Worm (Caenorhabditis elegans) whole organism, L4/young adult: ENCODE measurements around the gene K05G3.2.
"Not testable (repeated sequence)": the region's sequence is repeated elsewhere in the genome, so short reads cannot be mapped to it uniquely, and the experiment has no call there.

Source experiments
- W03F9.2 ChIP-seq: fragments of 150-350 bp; optimal IDR thresholded peaks from 2 replicates; lab custom pipeline; 2014; ENCODE audit warnings: missing biosample characterization, missing genetic modification characterization
- dao-5 ChIP-seq: sonication (generic microtip); optimal IDR thresholded peaks from 2 replicates; lab custom pipeline; 2016; ENCODE audit warnings: missing genotype, missing genetic modification characterization, moderate library complexity, missing compliant biosample characterization
- him-1 ChIP-seq: sonication (generic microtip); optimal IDR thresholded peaks from 2 replicates; lab custom pipeline; 2016; ENCODE audit warnings: missing genotype, missing genetic modification reagents, missing genetic modification characterization, missing compliant biosample characterization

Gene K05G3.2

DNA sequence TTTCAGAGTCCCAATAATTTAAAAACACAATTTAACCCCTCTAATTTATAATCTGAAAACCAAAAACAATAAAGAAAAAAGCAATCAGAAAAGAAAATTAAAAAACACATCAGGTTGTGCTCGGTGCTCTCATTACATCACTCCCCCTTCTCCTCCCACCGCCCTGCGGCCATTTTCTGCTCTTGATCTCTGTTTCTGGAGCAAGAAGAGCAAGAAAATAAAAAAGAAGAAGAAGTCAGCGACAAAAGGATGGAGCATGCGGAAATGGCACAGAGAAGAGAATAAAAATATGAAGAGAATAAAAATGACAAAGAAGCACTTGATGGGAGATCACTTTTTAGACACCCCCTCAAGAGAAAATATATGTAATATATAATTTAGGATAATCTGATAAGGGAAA lies 10.0 kb upstream of the K05G3.2 start:
- TF ChIP-seq him-1 (no peak), W03F9.2 (tag; lab: Kevin White, UChicago) (peak; percentile 4)

- TF ChIP-seq him-1 (no peak), W03F9.2 (tag; lab: Kevin White, UChicago) (no peak), dao-5 (tag; lab: Kevin White, UChicago) (no peak)
Measured at ce11 chrX:16485322-16485721, 9.4 kb upstream of the K05G3.2 start.

ce11 chrX:16487068-16487658 lies 7.6 kb upstream of the K05G3.2 start, which contains the start of gene cah-3:
Gene cah-3 (plus strand): TSS chrX:16487481.
- TF ChIP-seq W03F9.2 (tag; lab: Kevin White, UChicago) (no peak), him-1 (no peak), dao-5 (tag; lab: Kevin White, UChicago) (no peak)

DNA sequence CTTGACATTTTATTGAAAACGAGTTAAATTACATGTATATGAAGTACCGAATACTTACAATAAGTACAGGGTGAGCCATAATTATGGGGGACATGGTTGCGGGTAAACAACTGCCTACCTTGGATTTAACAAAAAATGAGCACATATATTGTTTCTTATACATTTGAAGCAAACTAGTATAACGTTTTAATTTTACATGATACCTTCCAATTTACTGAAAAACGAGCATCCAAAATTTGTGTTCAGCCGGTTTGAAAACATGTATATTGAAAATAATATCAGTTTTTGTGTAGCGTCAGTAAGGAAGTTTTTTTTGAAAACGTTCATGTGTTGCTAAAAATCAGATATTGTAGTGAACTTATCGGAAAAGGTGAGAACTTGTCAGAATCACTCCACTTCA lies 4.0 kb upstream of the K05G3.2 start:
- TF ChIP-seq W03F9.2 (tag; lab: Kevin White, UChicago) (no peak), him-1 (no peak), dao-5 (tag; lab: Kevin White, UChicago) (no peak)

- TF ChIP-seq W03F9.2 (tag; lab: Kevin White, UChicago), result no peak
- no peak for TF ChIP-seq dao-5 (tag; lab: Kevin White, UChicago)
- no peak for TF ChIP-seq him-1
Measured at ce11 chrX:16501032-16501431, 6.3 kb downstream of the K05G3.2 start, which contains the start of gene K05G3.1. Gene K05G3.1 (plus strand): TSS chrX:16501332.

ce11 chrX:16502997-16503396 lies 8.3 kb downstream of the K05G3.2 start:
- TF ChIP-seq W03F9.2 (tag; lab: Kevin White, UChicago) (no peak), him-1 (no peak), dao-5 (tag; lab: Kevin White, UChicago) (no peak)

- no peak for TF ChIP-seq dao-5 (tag; lab: Kevin White, UChicago)
- TF ChIP-seq W03F9.2 (tag; lab: Kevin White, UChicago), result no peak
- no peak for TF ChIP-seq him-1
Measured at ce11 chrX:16505348-16505747, 10.6 kb downstream of the K05G3.2 start, which contains the start of gene T25D1.3. Gene T25D1.3 (plus strand): TSS chrX:16505648.

DNA sequence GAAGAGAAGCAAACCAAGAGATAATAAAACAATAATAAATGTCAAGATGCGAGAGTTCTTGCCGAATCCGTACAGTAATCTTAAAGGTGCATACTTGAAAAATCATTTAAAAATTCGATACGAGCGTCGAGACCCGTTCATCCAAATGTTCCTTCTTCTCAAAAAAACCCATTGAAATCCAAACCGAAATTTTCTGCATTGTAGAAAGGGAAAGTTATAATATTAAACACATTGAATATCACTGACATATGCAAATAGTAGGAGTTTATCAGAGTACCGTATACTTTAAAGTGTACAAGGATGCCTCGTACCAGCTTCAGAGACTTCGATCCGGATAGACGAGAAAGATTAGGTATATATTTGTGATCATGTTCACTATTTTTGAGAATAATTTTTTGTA lies 20.5 kb downstream of the K05G3.2 start, which contains the start of gene T25D1.2:
TSS of gene T25D1.2 (plus strand) at position 301 of the 400 bp plus-strand sequence.
- TF ChIP-seq dao-5 (tag; lab: Kevin White, UChicago); W03F9.2 (tag; lab: Kevin White, UChicago); him-1: not testable (repeated sequence)

ce11 chrX:16518771-16519170 lies 24.0 kb downstream of the K05G3.2 start:
- TF ChIP-seq him-1 (no peak), W03F9.2 (tag; lab: Kevin White, UChicago) (no peak), dao-5 (tag; lab: Kevin White, UChicago) (no peak)

ce11 chrX:16519517-16519916 lies 24.8 kb downstream of the K05G3.2 start, which contains the start of gene T25D1.1:
Gene T25D1.1 (plus strand): TSS chrX:16519817.
- TF ChIP-seq dao-5 (tag; lab: Kevin White, UChicago) (no peak), him-1 (no peak), W03F9.2 (tag; lab: Kevin White, UChicago) (no peak)

DNA sequence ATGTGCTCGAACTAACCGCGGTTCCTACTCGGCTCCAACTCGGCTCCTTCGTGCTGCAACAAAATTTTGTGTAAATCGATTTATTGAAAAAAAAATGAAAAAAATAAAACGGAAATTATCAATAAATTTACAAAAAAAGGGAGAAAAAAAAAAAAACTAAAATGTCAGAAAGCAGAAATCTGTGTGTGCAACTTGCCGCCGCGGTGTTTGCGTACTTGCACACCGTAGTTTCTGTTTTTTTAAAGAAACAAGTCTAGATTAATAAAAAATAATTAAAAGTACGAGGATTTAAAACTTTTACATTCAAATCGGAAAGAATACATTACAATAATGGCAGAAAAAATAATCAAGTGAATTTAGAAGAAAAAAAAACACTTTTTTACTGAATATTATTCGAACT lies 27.0 kb downstream of the K05G3.2 start:
- TF ChIP-seq dao-5 (tag; lab: Kevin White, UChicago) (no peak), W03F9.2 (tag; lab: Kevin White, UChicago) (no peak), him-1 (no peak)

- TF ChIP-seq him-1 (no peak), dao-5 (tag; lab: Kevin White, UChicago) (no peak), W03F9.2 (tag; lab: Kevin White, UChicago) (no peak)
Measured at ce11 chrX:16524310-16524709, 29.6 kb downstream of the K05G3.2 start.

DNA sequence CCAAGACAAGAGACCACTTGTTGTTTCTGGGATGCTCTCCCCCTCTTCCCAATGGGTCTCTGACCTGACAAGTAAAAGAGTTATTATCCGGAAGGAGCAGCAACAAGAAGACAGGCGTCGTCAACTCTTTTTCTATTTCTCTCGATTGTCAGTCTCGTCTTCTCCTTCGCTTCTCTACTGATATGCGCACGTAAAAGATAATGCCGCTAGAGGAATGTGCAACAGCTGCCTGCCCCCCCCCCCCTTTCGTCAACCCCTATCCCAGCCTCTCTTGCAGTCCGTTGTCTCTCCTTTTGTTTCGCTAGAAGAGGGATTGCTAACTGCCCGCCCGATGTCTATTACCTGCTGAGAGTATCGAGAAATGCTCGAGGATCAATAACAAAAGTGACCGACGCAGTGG lies 30.9 kb downstream of the K05G3.2 start:
- no peak for TF ChIP-seq W03F9.2 (tag; lab: Kevin White, UChicago)
- no peak for TF ChIP-seq him-1
- no peak for TF ChIP-seq dao-5 (tag; lab: Kevin White, UChicago)

DNA sequence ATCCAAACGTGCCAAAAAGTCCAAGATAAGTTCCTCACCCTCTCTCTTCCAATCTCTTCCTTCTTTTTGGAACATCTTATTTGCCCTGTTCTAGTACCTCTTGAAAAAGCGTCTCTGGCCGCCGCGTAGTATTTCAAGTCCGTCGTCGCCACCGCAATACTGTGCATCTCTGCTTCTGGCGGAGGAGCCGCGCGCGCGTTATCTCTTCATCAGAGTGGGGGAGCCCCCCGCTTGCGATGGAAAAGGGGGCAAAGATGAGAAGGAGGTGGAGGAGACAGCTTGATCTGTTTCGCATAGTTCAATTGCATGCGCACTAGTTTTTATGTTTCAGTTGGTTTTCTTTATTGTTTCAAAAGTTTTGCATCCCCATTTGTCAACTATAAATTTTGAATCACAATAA lies 33.1 kb downstream of the K05G3.2 start:
- TF ChIP-seq W03F9.2 (tag; lab: Kevin White, UChicago) (no peak), him-1 (no peak), dao-5 (tag; lab: Kevin White, UChicago) (no peak)

- TF ChIP-seq W03F9.2 (tag; lab: Kevin White, UChicago) (no peak), dao-5 (tag; lab: Kevin White, UChicago) (no peak), him-1 (no peak)
Measured at ce11 chrX:16529937-16530336, 35.2 kb downstream of the K05G3.2 start.
